Fruit fly (Drosophila melanogaster) Kc167 (cell line): ENCODE results near the gene Dsp1.

Source experiments
- Sin3A ChIP-seq: fragments of >200 bp; optimal IDR thresholded peaks from 2 replicates; lab custom pipeline; 2018; ENCODE audit warnings: missing external identifiers
- insv ChIP-seq: fragments of >200 bp; optimal IDR thresholded peaks from 3 replicates; lab custom pipeline; 2018; ENCODE audit warnings: missing external identifiers
- psq ChIP-seq: fragments of >200 bp; optimal IDR thresholded peaks from 2 replicates; lab custom pipeline; 2017; ENCODE audit warnings: missing external identifiers
- ttk ChIP-seq: sonication (Bioruptor generic); optimal IDR thresholded peaks from 2 replicates; lab custom pipeline; 2017; ENCODE audit warnings: missing external identifiers

dm6 chrX:16330659-16331058 lies 2.8 kb upstream of the Dsp1 start, which contains the start of gene CG9919:
- no peak for TF ChIP-seq psq (lab: Kevin White, UChicago)
- no peak for TF ChIP-seq insv (lab: Kevin White, UChicago)
- TF ChIP-seq ttk (lab: Kevin White, UChicago) = no peak
- TF ChIP-seq Sin3A (lab: Kevin White, UChicago) = no peak
